Worm (Caenorhabditis elegans) whole organism, dauer: ENCODE results near the gene cnc-5.

Experiments
- unc-62 ChIP-seq: sonication (generic microtip); optimal IDR thresholded peaks from 2 replicates; lab custom pipeline; 2017; ENCODE audit warnings: missing biosample characterization, missing genetic modification reagents, missing genetic modification characterization

The cnc-5 gene

DNA sequence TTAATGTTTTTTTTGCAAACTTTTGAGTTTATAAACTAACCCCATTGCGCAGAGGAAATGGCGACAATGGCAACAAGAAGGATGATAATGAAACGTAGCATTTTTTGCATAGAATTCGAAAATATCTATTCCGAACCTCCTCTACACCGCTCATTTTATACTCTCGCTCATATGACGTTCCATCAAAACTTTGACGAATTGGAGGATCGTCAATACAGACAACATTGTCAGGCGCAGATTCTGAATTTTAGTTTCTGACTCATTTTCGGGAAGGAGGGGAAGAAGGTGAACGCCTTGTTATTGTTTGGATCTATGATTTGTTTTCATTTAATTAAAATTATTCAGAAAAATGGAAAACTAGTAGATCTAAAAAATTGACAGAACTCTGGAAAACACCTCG lies 1.0 kb upstream of the cnc-5 start, which contains the start of gene cnc-1:
cnc-1 (minus strand) TSS at position 101 of the 400 bp plus-strand sequence.
- TF ChIP-seq unc-62 (GFP tag; lab: Kevin White, UChicago): no peak

DNA sequence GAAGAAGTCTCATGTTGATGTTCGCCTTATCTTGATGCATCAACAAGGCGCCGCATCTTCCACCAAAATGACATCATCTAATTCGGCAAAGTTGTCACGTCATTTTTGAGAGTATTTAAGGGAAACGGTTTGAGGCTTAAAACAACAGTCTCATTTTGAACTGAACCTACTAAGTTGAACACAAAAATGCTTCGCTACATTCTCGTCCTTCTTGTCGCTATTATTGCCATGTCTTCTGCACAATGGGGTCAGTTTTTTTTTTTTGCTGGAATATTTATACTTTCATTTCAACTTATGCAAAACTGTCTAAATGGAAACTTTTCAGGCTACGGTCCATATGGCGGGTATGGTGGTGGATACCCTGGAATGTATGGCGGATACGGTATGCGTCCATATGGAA lies 1.9 kb downstream of the cnc-5 start, which contains the start of gene cnc-4:
cnc-4 (plus strand) TSS at position 117 of the 400 bp plus-strand sequence.
- TF ChIP-seq unc-62 (GFP tag; lab: Kevin White, UChicago): no peak

DNA sequence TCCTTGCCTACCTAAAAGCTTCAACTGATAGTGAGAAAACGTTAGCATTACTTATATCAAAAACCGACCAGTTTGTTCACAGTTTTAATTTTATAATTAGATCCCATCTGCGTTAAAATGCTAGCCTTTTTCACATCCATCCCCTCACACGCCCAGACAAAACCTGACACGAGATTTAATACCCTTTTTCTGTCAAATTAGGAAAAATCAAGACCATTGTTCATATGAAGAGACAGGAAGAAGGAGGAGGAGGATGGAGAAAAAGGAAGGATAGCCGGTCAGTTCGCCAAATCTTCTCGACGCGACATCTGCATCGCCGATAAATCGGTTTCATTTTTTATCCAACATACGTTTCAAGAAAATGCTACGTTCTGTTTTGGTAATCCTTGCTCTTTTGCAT lies 2.5 kb downstream of the cnc-5 start, which contains the start of gene cnc-3:
cnc-3 (plus strand) TSS at position 281 of the 400 bp plus-strand sequence.
- TF ChIP-seq unc-62 (GFP tag; lab: Kevin White, UChicago): no peak

DNA sequence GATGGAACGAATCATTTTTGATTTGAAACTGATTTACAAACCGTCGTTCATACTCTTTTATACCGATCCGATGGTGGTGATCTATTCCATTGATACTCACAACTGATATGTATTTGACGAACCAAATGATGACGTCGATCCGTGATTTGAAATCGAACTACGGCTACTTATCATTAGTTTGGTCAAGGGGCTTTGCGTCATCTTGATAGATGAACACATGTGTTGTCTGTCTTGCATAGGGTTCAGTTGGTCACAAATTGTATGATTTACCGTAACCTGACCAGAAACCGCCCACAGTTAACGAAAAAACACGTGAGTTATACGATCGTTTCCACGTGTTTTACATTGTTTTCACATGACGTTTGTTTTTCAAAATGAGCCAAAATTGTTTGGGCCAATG lies 5.0 kb downstream of the cnc-5 start, which contains the start of gene cnc-2:
cnc-2 (minus strand) TSS at position 24 of the 400 bp plus-strand sequence.
- TF ChIP-seq unc-62 (GFP tag; lab: Kevin White, UChicago): no peak

DNA sequence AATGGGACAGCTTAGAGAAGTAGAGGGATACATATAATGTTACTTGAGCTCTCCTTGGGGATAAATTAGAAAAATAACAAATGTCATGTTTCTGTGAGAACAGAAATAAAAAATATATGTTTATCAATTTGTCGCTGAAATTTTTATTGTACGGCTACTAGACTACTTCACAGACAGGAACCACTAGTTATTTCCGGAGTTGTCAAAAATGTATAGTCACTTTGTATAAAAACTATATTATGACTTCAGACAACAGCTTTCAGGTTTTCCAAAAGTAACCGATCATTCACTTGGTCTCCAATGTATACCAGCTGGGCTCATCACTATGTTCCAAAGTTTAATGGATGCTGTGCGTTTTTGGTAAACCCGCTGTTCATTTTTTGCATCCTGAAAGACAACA lies 6.2 kb downstream of the cnc-5 start, which contains the start of gene srj-23:
srj-23 (plus strand) TSS at position 301 of the 400 bp plus-strand sequence.
- no peak for TF ChIP-seq unc-62 (GFP tag; lab: Kevin White, UChicago)

DNA sequence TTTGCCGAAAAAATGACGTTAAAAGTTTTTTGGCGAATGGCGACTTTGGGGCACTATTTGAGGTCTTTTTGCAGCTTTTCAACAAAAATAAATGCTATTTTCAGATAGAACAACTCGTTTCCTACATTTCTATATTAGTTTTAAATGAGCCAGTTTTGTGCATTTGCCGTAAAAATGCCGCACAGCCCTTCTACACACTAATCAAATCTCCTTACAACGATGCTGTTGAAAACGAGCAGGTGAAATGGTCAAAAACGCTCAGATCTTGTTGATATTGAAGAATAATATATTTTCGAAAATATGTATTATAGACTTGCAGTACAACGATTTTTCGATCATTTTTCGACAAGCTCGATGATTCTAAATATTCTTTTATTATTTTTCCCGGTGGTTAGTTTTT lies 9.6 kb downstream of the cnc-5 start, which contains the start of gene chil-14:
chil-14 (plus strand) TSS at position 301 of the 400 bp plus-strand sequence.
- no peak for TF ChIP-seq unc-62 (GFP tag; lab: Kevin White, UChicago)

DNA sequence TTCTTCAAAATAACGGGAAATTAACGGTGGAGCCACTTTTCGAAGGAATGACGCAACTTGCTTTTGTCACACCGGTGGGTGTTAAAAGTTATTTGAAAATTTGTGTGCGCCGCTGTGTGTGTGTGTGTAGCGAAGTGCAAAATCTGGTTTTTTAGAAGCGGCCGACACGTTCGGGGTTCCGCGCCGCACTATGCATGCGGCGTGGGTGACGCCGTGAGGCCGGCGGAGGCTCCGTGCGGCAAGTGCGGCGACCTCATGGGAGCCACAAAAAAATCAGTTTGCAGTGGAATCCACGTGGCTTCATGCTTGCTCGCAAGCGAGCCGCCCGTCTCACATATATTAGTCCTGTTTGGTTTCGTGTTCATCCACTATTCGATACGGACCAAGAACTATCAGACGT lies 10.1 kb downstream of the cnc-5 start:
- no peak for TF ChIP-seq unc-62 (GFP tag; lab: Kevin White, UChicago)

DNA sequence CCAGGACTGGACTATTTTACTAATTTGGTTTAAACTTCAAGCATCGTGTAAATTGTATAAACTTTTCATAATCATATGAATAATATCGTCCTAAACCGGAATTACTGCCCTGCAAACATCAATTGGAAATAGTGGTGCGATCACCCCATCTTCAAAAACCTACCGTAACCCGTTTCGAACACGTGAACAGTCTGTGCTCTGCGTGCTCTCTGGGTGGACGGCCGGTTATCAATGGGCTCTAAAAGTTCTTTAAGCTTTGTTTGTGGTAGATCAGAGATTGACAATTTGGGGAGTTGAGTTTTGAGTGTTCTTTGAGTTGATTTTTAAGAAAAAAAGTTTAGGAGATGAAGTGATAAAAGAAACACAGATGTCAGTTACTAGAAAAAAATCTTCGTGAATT lies 11.4 kb downstream of the cnc-5 start:
- no peak for TF ChIP-seq unc-62 (GFP tag; lab: Kevin White, UChicago)

DNA sequence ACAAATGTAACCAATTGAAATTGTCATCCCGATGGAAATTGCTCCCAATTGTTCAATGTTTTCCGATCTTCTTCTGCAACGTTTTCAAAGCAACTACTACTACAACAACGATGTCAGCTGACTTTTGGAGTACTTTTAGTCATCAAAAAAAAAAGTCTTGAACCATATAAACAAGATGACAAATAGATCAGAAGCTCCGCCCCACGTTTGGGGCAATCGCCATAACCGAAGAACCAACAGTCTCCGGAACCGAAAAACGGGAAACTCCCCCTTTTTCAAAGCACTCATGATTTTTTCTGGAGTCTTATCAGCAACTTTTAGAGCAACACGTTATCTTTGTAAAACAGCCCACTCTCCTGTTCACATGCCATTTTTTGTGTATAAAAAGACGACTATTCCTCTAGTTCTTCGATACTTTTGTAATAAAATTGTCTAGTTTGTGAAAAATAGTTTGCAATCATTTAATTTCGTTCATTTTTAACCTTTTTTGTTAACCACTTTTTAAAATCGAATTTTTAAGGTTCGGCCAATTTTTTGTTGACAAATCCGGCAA lies 14.3 kb downstream of the cnc-5 start:
- no peak for TF ChIP-seq unc-62 (GFP tag; lab: Kevin White, UChicago)

DNA sequence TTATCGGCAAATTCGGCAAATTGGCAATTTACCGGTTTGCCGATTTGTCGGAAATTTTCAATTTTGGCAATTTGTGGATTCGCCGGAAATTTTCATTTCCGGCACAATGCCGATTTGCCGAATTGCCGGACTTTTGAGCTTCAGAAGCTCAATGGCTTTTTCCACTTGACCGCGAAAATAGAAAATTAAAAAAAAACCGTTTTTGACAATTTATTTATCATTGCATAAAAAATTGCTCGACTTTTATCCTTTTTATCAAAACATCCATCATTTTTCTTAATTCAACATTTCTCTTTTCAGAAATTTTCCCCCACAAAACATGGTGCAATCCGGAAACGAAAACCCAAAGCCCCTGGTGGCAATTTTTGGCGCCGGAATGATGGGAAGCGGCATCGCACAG lies 14.9 kb downstream of the cnc-5 start, which contains the start of gene hacd-1:
hacd-1 (plus strand) TSS at position 301 of the 400 bp plus-strand sequence.
- no peak for TF ChIP-seq unc-62 (GFP tag; lab: Kevin White, UChicago)

DNA sequence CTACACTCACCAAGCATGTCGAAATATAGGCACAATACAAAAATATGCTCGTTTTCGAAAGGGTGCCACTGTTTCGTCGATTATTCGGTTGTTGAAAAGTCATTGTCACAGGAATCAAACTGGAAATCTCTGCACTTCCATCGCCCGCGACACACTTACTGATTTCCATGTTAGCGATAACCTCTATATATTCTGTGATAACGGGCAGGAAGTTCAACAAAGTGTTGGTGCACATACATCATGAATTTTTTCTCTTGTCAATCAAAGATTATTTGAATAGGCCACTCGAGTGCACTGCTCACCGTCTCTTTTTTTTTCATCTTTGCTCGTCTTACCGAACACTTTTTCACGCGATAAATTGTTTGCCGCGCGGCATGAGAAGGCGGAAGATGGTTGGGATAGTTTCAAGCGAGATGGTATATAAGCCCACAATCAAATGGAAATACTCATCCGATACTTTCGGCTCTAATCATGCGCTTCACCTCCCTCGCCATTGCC lies 19.4 kb downstream of the cnc-5 start, which contains the start of the genes fpn-1.2 and pqn-54:
fpn-1.2 (minus strand) TSS at position 157 of the 498 bp plus-strand sequence.
pqn-54 (plus strand) TSS at position 448 of the 498 bp plus-strand sequence.
- no peak for TF ChIP-seq unc-62 (GFP tag; lab: Kevin White, UChicago)

DNA sequence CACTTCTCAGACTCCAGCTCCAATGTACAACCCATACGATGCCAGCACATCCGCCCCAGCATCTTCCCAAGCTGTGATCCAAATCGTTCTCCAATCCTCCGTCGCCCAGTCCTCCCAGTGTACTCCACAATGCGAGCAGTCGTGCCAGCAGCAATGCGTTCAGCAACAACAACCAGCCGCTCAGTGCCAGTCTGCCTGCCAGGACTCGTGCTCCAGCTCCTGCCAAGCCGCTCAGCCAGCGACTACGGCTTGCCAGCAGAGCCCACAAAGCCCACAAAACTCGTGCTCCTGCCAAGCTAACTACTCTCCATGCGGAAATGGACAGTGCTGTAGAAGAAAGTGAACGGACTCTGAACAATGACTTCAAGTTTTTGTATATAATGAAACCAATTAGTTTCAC lies 20.8 kb downstream of the cnc-5 start:
- TF ChIP-seq unc-62 (GFP tag; lab: Kevin White, UChicago): no peak

DNA sequence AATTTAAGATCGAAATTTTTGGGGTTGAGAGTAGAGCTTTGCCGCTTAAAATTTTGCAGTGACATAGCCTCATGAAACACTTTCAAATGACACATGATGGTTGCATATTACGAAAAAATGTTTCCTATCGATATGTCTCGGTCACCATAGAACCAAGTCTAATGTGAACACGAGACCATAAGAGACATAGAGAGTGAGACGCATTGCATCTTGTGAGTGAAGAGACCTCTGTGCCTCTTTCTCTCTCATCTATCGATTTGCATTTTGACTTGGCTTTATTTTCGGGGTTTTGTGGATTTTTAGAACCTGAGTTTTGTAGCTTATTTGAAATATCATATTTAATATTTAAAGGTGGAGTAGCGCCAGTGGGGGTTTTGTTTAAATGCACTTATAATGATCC lies 21.8 kb downstream of the cnc-5 start:
- no peak for TF ChIP-seq unc-62 (GFP tag; lab: Kevin White, UChicago)

DNA sequence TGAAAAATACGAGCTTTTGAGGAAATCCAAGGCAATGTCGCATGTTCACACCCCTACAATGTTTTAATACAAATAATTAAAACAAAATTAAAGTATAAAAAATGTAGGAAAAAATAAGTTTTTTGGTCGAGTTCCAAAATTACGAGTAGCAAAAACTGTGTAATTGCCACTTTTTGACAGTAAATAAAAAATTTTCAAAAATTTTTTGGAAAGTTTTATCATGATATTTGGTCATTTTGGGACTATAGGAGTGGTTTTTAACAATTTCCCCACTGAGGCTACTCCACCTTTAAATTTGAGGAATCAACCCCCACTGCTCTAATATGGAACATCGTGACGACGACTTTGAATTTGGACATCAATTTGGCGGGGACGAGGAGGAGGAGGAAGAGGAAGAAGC lies 22.3 kb downstream of the cnc-5 start, which contains the start of gene gid-8:
gid-8 (plus strand) TSS at position 301 of the 400 bp plus-strand sequence.
- no peak for TF ChIP-seq unc-62 (GFP tag; lab: Kevin White, UChicago)

DNA sequence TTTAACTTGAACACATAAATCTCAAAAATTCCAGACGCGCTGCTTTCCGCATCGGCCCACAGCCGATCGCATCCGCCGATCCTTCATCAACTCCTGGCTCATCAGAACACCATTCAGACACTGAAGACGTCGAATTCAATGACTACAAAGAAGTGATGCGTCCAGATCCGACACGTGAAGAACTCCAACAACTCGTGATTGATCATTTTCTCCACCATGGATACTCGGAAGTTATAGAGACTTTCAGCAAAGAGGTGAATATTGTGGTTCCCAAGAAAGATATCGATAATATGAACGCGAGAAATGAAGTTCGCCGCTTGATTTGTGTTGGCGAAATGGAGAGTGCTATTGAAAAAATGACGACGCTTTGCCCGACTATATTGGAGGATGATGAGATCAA lies 23.7 kb downstream of the cnc-5 start:
- TF ChIP-seq unc-62 (GFP tag; lab: Kevin White, UChicago): no peak

DNA sequence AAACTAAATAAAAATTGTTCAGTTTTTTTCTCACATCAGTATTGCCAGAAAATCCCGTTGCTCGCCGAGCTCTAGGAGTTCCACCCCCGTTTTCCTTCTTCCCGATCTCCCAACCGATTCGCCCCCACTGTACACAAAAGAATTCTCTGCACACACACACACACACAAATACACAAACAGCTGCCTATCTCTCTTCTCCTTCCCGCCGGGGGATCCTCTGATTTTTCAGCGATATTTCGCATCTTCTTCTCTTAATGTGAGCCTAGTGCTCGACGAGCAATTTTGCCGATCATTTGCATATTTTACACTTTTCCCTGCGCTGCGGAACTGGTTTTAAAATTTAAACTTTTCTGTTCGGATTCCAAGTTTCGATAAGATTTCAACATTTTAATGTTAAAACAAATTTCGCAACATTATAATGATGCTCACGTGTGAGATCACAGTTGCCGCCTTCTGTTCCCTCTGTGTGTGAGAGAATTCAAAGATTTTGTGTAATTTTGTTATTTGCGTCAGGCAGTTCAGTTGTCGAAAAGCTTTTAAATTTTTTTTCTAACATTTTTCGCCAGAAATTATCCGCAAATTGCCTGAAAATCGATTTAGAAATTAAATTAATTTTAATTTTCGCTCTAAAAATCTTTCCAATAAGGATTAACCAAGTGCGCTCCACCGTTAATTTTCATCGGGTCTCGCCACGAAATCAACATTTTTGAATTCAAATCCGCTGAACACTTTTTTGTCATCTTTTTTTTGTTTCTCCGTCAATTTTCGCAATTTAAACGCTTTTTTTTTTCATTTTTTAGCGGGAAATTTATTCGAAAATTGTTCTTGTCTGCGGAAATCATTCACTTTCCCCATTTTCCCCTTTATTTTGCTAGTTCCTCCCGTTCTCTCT lies 26.1 kb downstream of the cnc-5 start:
- TF ChIP-seq unc-62 (GFP tag; lab: Kevin White, UChicago): no peak
